Worm (Caenorhabditis elegans) whole organism, early embryonic: ENCODE data around the gene col-91.

Source experiments
- ama-1 ChIP-seq: fragments of 150-350 bp; optimal IDR thresholded peaks from 2 replicates; lab custom pipeline; 2014
- hmg-4 ChIP-seq: fragments of 200-800 bp; sonication (Bioruptor generic); optimal IDR thresholded peaks from 2 replicates; lab custom pipeline; 2018; ENCODE audit warnings: mild to moderate bottlenecking, missing genetic modification characterization, missing compliant biosample characterization
- scrt-1 ChIP-seq: fragments of 200-800 bp; sonication (Bioruptor generic); IDR thresholded peaks from 2 replicates; pipeline ENCODE4 v1.3.6; 2022; ENCODE audit warnings: missing genetic modification characterization, missing compliant biosample characterization
- tbx-37 ChIP-seq: fragments of 200-800 bp; sonication (Bioruptor generic); conservative IDR thresholded peaks from 2 replicates; pipeline ENCODE4 v1.3.6; 2022; ENCODE audit warnings: missing genetic modification reagents, missing genetic modification characterization, missing compliant biosample characterization

- TF ChIP-seq hmg-4 (no peak), ama-1 (no peak), tbx-37 (GFP tag; lab: Robert Waterston, UW) (no peak), scrt-1 (GFP tag; lab: Robert Waterston, UW) (no peak)
Measured at ce11 chrIII:8247051-8247450, 16.4 kb downstream of the col-91 start, which contains the start of gene C02F5.13.
